Worm (Caenorhabditis elegans) whole organism, dauer: Measurements from ENCODE around the gene skr-7.

Source experiments
- unc-62 ChIP-seq: sonication (generic microtip); optimal IDR thresholded peaks from 2 replicates; lab custom pipeline; 2017; ENCODE audit warnings: missing biosample characterization, missing genetic modification reagents, missing genetic modification characterization

skr-7 gene

DNA sequence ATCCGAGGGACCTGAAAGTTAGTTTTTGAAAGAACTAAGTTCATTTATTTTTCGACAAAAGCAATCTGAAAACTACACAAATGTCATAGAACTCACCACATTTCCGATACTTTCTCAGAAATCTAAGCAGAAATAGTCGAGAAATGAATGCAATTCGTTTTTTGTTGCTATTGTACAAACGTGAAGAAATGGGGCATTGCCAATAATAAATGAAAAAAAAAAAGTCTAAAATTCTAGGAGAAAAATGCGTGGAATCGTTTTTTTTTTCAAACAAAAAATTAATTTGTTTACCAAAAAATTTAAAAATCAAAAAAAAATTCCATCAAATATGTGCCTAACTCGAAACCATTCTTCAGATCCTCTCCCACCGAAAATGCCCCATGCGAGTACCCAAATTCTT lies 10.5 kb upstream of the skr-7 start, which contains the start of gene Y47D7A.17:
TSS of gene Y47D7A.17 (minus strand) at position 101 of the 400 bp plus-strand sequence.
- no peak for TF ChIP-seq unc-62 (GFP tag; lab: Kevin White, UChicago)

DNA sequence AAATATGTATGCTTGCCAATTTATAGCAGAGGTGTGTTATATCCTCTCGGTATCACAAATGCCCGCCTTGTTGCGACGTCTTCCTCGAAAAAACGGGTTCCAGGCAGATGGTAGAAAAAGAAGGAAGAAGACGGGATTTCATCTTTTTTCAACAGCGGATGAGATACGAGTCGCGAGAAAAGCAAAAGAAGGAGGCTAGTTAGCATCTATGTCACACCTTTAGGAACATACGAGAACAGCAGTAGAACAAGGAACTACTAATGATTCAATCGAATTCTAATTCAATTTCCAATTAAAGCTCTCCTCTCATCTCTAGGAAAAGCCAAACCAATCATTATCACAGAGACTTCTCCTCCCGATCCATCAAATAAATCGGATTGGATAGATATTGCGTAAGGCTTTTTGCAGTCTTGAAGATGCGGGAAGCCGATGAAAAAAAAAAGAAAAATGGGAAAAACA lies 7.6 kb upstream of the skr-7 start, which contains the start of gene grl-5:
TSS of gene grl-5 (minus strand) at position 51 of the 459 bp plus-strand sequence.
- TF ChIP-seq unc-62 (GFP tag; lab: Kevin White, UChicago), result no peak

DNA sequence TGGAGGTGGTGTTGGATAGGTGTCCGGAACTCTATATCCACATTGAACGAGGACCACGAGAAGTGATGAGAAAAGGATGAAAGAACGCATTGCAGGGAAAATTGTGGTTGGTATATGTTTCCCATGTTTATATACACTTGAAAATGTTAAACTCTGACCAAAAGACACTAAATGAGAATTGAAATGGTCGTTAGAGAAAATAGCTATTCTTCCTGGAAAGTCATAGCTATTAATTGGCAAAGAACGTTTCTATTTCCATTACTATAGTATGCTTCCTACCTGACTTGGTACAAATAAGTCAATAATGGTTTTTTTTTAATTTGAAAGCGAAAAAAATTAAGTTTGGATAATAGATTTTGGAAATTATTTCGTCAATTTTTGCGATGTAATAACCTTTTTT lies 5.5 kb upstream of the skr-7 start, which contains the start of gene Y47D7A.18:
TSS of gene Y47D7A.18 (minus strand) at position 101 of the 400 bp plus-strand sequence.
- TF ChIP-seq unc-62 (GFP tag; lab: Kevin White, UChicago), result no peak

DNA sequence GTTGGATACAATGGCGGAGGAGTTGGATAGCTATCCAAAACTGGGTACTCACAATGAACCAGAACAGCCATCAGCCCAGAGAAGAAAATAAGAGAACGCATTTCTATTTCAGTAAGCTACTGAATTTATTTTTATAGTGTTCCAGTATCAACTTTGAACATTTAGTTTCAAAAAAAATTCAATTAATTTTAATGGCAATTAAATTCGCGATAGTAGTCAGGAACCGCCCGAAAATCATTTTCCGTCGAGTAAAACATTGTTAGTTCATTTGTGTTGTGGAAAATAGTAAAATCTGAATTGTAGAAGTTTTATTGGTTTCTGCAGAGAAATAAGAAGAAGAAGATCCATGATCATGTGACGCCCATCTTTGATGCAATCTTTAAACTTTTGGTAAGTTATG lies 4.1 kb upstream of the skr-7 start, which contains the start of gene Y47D7A.6:
TSS of gene Y47D7A.6 (minus strand) at position 101 of the 400 bp plus-strand sequence.
- no peak for TF ChIP-seq unc-62 (GFP tag; lab: Kevin White, UChicago)

DNA sequence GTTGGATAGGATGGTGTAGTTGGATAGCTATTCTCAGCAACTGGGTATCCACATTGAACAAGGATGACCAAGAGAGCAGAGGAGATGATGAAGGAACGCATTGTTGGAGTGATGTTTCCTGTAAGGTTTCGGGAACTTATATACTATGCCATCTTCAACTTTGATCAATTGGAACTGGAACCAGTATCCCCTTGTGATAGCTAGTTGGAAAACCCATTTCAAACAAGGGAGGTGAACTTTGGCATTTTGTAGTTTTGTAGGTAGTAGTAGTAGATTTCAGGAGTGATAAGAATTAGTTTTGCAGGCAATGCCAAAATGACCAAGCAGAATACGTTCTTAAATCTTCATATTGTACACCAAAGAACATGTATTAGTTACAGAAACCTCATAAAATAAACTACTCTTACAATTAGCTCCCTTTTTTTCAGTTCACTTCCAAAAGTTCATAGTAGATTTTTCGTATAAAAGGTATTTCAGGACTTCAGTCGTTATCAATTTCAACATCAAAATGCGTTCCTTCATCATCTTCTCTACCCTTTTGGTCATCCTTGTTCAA lies 2.4 kb upstream of the skr-7 start, which contains the start of the genes Y47D7A.7 and Y47D7A.2:
TSS of gene Y47D7A.7 (minus strand) at position 101 of the 556 bp plus-strand sequence.
TSS of gene Y47D7A.2 (plus strand) at position 506 of the 556 bp plus-strand sequence.
- TF ChIP-seq unc-62 (GFP tag; lab: Kevin White, UChicago), result no peak

DNA sequence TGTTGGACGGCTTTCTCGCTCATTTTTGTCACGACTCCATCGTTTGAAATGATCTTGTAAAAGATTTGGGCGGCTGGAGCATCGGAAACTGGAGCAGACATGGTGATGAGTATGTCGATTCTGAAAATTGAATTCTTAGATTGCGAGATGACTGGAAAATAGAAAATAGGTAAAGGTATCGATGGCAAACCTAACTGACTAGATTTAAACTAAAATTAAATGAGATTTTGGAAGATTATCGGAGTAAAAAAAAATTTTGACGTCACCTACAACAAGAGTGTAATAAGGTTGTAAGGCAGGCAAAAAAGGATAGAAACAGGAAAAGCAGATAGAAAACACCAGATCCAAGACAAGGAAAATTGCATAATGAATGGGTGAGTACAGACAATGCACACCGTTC lies 752 bp upstream of the skr-7 start, which contains the start of gene skr-14:
TSS of gene skr-14 (minus strand) at position 101 of the 400 bp plus-strand sequence.
- TF ChIP-seq unc-62 (GFP tag; lab: Kevin White, UChicago), result no peak

DNA sequence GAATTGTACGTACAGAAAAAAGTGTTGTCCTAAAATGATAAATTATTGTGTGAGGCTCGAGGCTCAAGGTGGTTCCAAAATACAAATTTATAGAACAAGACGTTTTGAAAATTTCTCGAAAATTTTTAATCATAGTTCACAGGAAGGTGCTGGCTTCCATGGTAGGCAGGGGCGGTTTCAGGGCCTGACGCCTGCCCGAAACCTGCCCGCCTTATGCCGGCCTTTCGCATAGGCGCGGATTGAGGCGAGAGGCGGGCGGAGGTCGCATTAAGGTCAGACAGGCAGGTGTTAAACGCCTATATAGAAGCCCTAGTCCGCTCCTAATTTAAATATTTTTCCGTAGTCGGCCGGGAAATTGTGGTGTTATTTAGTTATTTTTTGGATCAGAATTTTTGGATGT lies 860 bp downstream of the skr-7 start:
- no peak for TF ChIP-seq unc-62 (GFP tag; lab: Kevin White, UChicago)

DNA sequence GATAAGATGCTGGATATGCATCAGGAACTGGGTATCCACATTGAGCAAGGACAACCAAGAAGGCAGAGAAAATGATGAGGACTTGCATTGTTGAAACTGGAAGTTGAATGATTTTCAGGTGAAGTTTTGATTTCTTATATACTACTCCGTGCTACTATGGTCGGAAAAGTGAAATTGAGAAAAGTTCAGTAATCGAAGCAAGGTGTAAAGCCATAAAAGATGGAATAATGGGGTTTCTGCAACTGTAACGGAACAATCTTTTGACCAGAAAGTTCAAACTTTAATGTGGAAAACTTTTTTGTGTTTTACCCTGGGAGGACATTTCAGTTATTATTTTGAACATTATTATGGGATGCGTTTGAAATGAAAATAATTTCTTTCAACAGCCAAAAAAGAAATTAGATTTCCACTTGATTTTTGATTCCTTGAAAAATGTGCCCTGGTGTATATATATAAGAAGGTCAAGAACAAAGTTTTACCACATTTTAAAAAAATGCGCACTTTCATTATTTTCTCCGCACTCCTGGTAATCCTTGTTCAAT lies 1.7 kb downstream of the skr-7 start, which contains the start of the genes Y47D7A.9 and Y47D7A.19:
TSS of gene Y47D7A.9 (minus strand) at position 101 of the 542 bp plus-strand sequence.
TSS of gene Y47D7A.19 (plus strand) at position 492 of the 542 bp plus-strand sequence.
- TF ChIP-seq unc-62 (GFP tag; lab: Kevin White, UChicago), result no peak

DNA sequence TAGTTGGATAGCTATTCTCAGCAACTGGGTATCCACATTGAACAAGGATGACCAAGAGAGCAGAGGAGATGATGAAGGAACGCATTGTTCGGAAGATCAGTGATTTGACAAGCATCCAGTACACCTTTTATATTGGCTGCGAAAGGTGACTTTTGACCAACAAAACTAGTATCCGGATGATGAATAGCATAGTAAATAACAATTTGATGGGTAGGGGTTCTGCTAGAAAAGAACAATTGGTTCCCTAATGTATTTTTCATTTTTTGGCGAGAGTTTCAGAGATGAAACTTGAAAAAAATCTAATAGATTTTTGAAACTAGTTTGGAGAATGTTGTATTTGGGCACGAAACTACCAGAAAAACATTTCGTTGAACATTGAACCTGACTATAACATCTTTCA lies 6.0 kb downstream of the skr-7 start, which contains the start of gene Y47D7A.11:
TSS of gene Y47D7A.11 (minus strand) at position 101 of the 400 bp plus-strand sequence.
- TF ChIP-seq unc-62 (GFP tag; lab: Kevin White, UChicago), result no peak

DNA sequence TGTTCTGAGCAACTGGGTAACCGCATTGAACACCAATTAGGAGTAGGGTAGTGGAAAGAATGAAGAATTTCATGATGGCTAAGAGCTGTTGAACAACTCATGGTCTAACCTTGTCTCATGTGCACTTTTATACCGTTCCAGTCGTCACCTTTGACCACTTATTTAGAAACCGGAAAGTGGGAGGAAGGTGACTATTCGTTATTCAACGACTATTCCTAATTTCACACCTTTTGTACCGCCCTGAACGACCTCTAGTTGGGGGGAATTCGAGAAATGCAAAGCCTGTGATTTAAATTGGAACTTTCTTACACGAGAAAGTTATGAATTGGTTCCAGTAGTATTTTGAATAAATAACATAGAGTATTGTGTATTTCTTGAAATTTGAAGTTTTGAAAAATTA lies 7.3 kb downstream of the skr-7 start, which contains the start of gene Y47D7A.12:
TSS of gene Y47D7A.12 (minus strand) at position 101 of the 400 bp plus-strand sequence.
- no peak for TF ChIP-seq unc-62 (GFP tag; lab: Kevin White, UChicago)

DNA sequence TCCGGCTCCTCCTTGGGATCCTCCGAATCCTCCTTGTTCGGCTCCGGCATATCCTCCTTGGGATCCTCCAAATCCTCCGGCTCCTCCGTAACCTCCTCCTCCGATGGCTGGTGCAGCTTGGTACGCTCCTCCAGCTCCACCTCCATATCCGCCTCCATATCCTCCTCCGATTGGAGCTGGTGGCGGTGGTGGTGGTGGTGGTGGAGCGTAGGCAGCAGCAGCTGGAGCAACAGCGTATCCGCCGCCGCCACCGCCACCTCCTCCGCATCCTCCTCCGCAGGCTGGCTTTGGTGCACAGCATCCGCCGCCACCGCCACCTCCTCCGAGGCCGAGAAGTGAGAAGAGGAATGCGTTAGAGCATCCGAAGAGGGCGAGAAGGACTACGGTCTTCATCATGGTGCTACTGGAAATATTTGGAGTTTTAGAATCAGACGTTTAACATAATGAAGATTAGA lies 10.6 kb downstream of the skr-7 start, which contains the start of gene Y47D7A.15:
TSS of gene Y47D7A.15 (minus strand) at position 405 of the 455 bp plus-strand sequence.
- no peak for TF ChIP-seq unc-62 (GFP tag; lab: Kevin White, UChicago)

DNA sequence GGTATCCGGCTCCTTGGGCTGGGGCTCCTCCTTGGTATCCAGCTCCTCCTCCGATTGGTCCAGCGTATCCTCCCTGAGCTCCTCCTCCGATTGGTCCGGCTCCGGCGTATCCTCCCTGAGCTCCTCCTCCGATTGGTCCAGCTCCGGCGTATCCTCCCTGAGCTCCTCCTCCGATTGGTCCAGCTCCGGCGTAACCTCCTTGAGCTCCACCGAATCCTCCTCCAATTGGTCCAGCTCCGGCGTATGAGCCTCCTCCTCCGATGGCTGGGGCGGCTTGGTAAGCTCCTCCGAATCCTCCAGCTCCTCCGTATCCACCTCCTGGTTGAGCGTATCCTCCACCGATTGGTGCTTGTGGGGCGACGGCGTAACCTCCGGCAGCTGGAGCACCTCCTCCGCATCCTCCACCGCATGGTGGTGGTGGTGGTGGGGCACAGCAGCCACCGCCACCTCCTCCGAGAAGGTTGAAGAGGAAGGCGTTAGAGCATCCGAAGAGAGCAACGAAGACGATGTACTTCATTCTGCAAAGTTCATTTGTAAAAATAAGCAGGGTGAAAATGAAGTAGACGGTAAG lies 13.3 kb downstream of the skr-7 start, which contains the start of gene Y47D7A.13:
TSS of gene Y47D7A.13 (minus strand) at position 517 of the 571 bp plus-strand sequence.
- TF ChIP-seq unc-62 (GFP tag; lab: Kevin White, UChicago), result no peak

DNA sequence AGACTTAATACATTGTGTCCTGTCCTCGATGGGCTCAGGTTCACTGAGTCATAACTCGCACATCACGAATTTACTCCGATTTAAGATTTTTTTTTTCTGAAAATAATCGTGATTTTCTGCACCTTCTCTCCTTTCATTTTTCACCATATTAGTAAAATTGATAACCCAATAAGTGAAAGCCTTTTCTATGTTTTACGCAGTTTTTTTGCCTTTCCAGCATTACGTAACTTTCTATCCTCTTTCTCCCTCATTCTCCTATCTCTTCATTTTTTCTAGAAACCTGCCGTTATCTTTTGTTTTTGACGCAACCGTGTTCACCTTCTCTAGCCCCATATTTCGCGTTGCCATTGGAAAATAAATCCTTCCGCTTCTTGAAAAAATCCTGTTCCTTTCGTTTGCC lies 15.0 kb downstream of the skr-7 start:
- TF ChIP-seq unc-62 (GFP tag; lab: Kevin White, UChicago), result no peak

DNA sequence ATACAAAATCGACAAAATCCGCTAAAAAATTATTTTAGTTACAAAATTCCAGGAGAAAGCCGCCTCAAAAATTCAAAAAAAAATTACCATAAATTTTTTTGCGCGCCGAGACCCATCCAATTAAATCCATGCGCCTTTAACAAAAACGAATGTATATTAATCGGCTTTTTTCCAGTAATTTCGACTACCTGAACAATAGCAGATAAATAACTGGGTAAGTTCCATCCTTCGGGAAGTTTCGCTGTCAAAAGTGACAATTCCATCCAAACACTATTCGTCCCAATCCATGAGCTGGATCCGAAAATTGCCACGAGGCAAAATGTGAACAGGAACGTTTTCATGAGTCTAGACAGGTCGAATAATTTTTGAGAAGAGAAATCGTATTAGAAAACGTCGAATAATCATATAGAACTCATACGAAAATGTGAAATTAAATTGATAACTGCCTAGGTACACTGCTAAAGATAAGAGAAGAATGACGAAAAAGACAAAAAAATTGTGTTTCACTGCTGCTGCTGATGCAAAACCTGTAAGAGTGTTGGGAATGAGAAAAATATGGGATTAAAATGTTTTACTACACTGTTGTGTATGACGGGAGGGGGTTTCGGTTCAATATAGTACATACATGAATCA lies 20.6 kb downstream of the skr-7 start, which contains the start of gene rft-1:
TSS of gene rft-1 (minus strand) at position 475 of the 633 bp plus-strand sequence.
- TF ChIP-seq unc-62 (GFP tag; lab: Kevin White, UChicago), result no peak

DNA sequence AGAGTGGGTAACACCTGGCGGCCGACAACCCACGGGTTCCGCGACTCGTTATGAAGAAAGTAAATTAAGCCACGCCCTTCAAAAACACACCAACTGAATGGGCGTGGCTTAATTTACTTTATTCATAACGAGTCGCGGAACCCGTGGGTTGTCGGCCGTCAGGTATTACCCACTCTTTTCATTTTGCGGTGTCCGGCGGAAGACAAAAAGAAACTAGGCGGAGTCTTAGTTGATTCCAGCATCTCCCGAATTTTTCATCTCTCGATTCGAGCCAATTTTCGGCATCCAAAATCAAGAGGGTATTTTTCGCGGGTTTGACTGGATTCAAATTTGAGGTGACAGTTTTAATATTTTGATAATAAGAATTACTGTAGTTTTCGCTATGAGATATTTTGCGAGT lies 25.4 kb downstream of the skr-7 start:
- TF ChIP-seq unc-62 (GFP tag; lab: Kevin White, UChicago), result no peak
